Fruit fly (Drosophila melanogaster): Measurements from ENCODE around the gene CG14053.

Gene CG14053

dm6 chrX:2241842-2242241 lies 48.1 kb upstream of the CG14053 start, which contains the start of gene kz (continued):
- TF ChIP-seq nmo (GFP tag; optimal IDR thresholded peaks at IDR 0.05), result peak; percentile 39
- no peak for TF ChIP-seq CG6272 (GFP tag; IDR thresholded peaks at IDR 0.05)
- peak; percentile 98 for TF ChIP-seq CG14860 (GFP tag; IDR thresholded peaks at IDR 0.05; ENCODE audit: partially characterized antibody)
- TF ChIP-seq tio (GFP tag; optimal IDR thresholded peaks at IDR 0.05), result no peak
- TF ChIP-seq Meics (GFP tag; optimal IDR thresholded peaks at IDR 0.05), result no peak
- peak; percentile 77 for TF ChIP-seq Dll (GFP tag; IDR thresholded peaks at IDR 0.05; ENCODE audit: partially characterized antibody)
- no peak for TF ChIP-seq CG8359 (GFP tag; optimal IDR thresholded peaks at IDR 0.05; ENCODE audit: borderline replicate concordance)
- TF ChIP-seq CG14710 (tag; optimal IDR thresholded peaks at IDR 0.05), result peak; percentile 67
- no peak for TF ChIP-seq sqz (GFP tag; optimal IDR thresholded peaks at IDR 0.05)
- TF ChIP-seq amos (GFP tag; IDR thresholded peaks at IDR 0.05; ENCODE audit: partially characterized antibody), result peak; percentile 91
- no peak for TF ChIP-seq CG5245 (GFP tag; optimal IDR thresholded peaks at IDR 0.05)
- TF ChIP-seq HLH3B (GFP tag; IDR thresholded peaks at IDR 0.05), result no peak
- no peak for TF ChIP-seq Lpt (GFP tag; optimal IDR thresholded peaks at IDR 0.05)
- no peak for TF ChIP-seq Atf3 (GFP tag; optimal IDR thresholded peaks at IDR 0.05)
- peak; percentile 75 for TF ChIP-seq CG1024 (GFP tag; IDR thresholded peaks at IDR 0.05)
- no peak for TF ChIP-seq CG12942 (GFP tag; optimal IDR thresholded peaks at IDR 0.05)
- no peak for TF ChIP-seq CG3407 (GFP tag; optimal IDR thresholded peaks at IDR 0.05)
- no peak for TF ChIP-seq ara (GFP tag; IDR thresholded peaks at IDR 0.05)
- no peak for TF ChIP-seq pros (GFP tag; optimal IDR thresholded peaks at IDR 0.05)
- no peak for TF ChIP-seq shn (GFP tag; optimal IDR thresholded peaks at IDR 0.05)
- no peak for TF ChIP-seq unpg (GFP tag; optimal IDR thresholded peaks at IDR 0.05)
- no peak for TF ChIP-seq mirr (GFP tag; optimal IDR thresholded peaks at IDR 0.05)
- no peak for TF ChIP-seq CG18476 (GFP tag; optimal IDR thresholded peaks at IDR 0.05)
- no peak for TF ChIP-seq CG3847 (GFP tag; IDR thresholded peaks at IDR 0.05)
- no peak for TF ChIP-seq CG4360 (GFP tag; IDR thresholded peaks at IDR 0.05)
- TF ChIP-seq CG8290 (GFP tag; optimal IDR thresholded peaks at IDR 0.05), result no peak
- no peak for TF ChIP-seq CG8290 (tag; optimal IDR thresholded peaks at IDR 0.05)
- TF ChIP-seq zf30C (GFP tag; optimal IDR thresholded peaks at IDR 0.05), result no peak
- peak; percentile 60 for TF ChIP-seq Ets97D (GFP tag; optimal IDR thresholded peaks at IDR 0.05)
- no peak for TF ChIP-seq corto (GFP tag; optimal IDR thresholded peaks at IDR 0.05)
- TF ChIP-seq kah (GFP tag; optimal IDR thresholded peaks at IDR 0.05), result no peak
- no peak for TF ChIP-seq CG10366 (GFP tag; IDR thresholded peaks at IDR 0.05)
- no peak for TF ChIP-seq mam (GFP tag; optimal IDR thresholded peaks at IDR 0.05)
- TF ChIP-seq vfl (GFP tag; optimal IDR thresholded peaks at IDR 0.05), result no peak
- TF ChIP-seq h (optimal IDR thresholded peaks at IDR 0.05), result no peak
- TF ChIP-seq Hr3 (GFP tag; optimal IDR thresholded peaks at IDR 0.05), result no peak
- no peak for TF ChIP-seq CG13123 (GFP tag; optimal IDR thresholded peaks at IDR 0.05)
- TF ChIP-seq trh (GFP tag; optimal IDR thresholded peaks at IDR 0.05), result no peak
- no peak for TF ChIP-seq CG16779 (GFP tag; IDR thresholded peaks at IDR 0.05)
- no peak for TF ChIP-seq CG34376 (GFP tag; optimal IDR thresholded peaks at IDR 0.05)
- no peak for TF ChIP-seq MTF-1 (GFP tag; optimal IDR thresholded peaks at IDR 0.05; ENCODE audit: borderline replicate concordance)
- no peak for TF ChIP-seq CG6854 (GFP tag; optimal IDR thresholded peaks at IDR 0.05)
- no peak for TF ChIP-seq CG10654 (GFP tag; optimal IDR thresholded peaks at IDR 0.05)
- no peak for TF ChIP-seq CG4282 (GFP tag; optimal IDR thresholded peaks at IDR 0.05)
- peak; percentile 94 for TF ChIP-seq CG30020 (tag; optimal IDR thresholded peaks at IDR 0.05)
- no peak for TF ChIP-seq CG11398 (GFP tag; optimal IDR thresholded peaks at IDR 0.05)
- TF ChIP-seq ci (GFP tag; IDR thresholded peaks at IDR 0.05), result 0 out of 3 replicates have a peak, but pooled peaks have one; percentile 32
- no peak for TF ChIP-seq CG6254 (GFP tag; optimal IDR thresholded peaks at IDR 0.05)
- no peak for TF ChIP-seq schlank (tag; optimal IDR thresholded peaks at IDR 0.05)
- no peak for TF ChIP-seq Ptx1 (GFP tag; IDR thresholded peaks at IDR 0.05)
- TF ChIP-seq CG34422 (GFP tag; IDR thresholded peaks at IDR 0.05), result 0 out of 3 replicates have a peak, but pooled peaks have one; percentile 17
- TF ChIP-seq Blimp-1 (GFP tag; optimal IDR thresholded peaks at IDR 0.05), result no peak
- TF ChIP-seq Hand (GFP tag; optimal IDR thresholded peaks at IDR 0.05), result no peak
